Worm (Caenorhabditis elegans) whole organism, mixed stage, embryonic: ENCODE data around the gene slo-2.

ENCODE experiments used
- M03D4.4 ChIP-seq: sonication (generic microtip); optimal IDR thresholded peaks from 2 replicates; lab custom pipeline; 2017; ENCODE audit warnings: mild to moderate bottlenecking, missing genetic modification characterization, missing compliant biosample characterization
- bed-3 ChIP-seq: fragments of 200-800 bp; sonication (Bioruptor generic); optimal IDR thresholded peaks from 3 replicates; lab custom pipeline; 2018; ENCODE audit warnings: mild to moderate bottlenecking, missing genetic modification characterization, moderate library complexity, missing compliant biosample characterization
- blmp-1 ChIP-seq: fragments of 150-350 bp; optimal IDR thresholded peaks from 2 replicates; lab custom pipeline; 2014; ENCODE audit warnings: missing biosample characterization, missing genetic modification characterization
- ceh-43 ChIP-seq: fragments of 200-800 bp; sonication (Bioruptor generic); optimal IDR thresholded peaks from 2 replicates; lab custom pipeline; 2018; ENCODE audit warnings: mild to moderate bottlenecking, missing genetic modification characterization, moderate library complexity, missing compliant biosample characterization
- ceh-83 ChIP-seq: fragments of 200-800 bp; sonication (Bioruptor generic); optimal IDR thresholded peaks from 2 replicates; lab custom pipeline; 2018; ENCODE audit warnings: mild to moderate bottlenecking, missing genetic modification characterization, missing compliant biosample characterization
- ces-1 ChIP-seq: fragments of 150-350 bp; optimal IDR thresholded peaks from 2 replicates; lab custom pipeline; 2014; ENCODE audit warnings: missing biosample characterization, missing genetic modification reagents, missing genetic modification characterization
- cnd-1 ChIP-seq: fragments of 200-800 bp; sonication (Bioruptor generic); optimal IDR thresholded peaks from 2 replicates; lab custom pipeline; 2018; ENCODE audit warnings: mild to moderate bottlenecking, missing genetic modification characterization, missing compliant biosample characterization
- elt-3 ChIP-seq: fragments of 150-350 bp; optimal IDR thresholded peaks from 2 replicates; lab custom pipeline; 2014; ENCODE audit warnings: missing biosample characterization, missing genetic modification characterization
- flh-1 ChIP-seq: fragments of 200-800 bp; sonication (Bioruptor generic); optimal IDR thresholded peaks from 2 replicates; lab custom pipeline; 2018; ENCODE audit warnings: mild to moderate bottlenecking, missing genetic modification characterization, moderate library complexity, missing compliant biosample characterization
- ham-2 ChIP-seq: fragments of 200-800 bp; sonication (Bioruptor generic); optimal IDR thresholded peaks from 2 replicates; lab custom pipeline; 2018; ENCODE audit warnings: mild to moderate bottlenecking, missing genetic modification characterization, missing compliant biosample characterization
- hlh-1 ChIP-seq: fragments of 150-350 bp; optimal IDR thresholded peaks from 2 replicates; lab custom pipeline; 2014; ENCODE audit warnings: missing biosample characterization, missing genetic modification reagents, missing genetic modification characterization
- lin-13 ChIP-seq: fragments of 150-350 bp; optimal IDR thresholded peaks from 2 replicates; lab custom pipeline; 2014; ENCODE audit warnings: missing biosample characterization, missing genetic modification characterization
- lin-32 ChIP-seq: fragments of 200-800 bp; sonication (Bioruptor generic); optimal IDR thresholded peaks from 2 replicates; lab custom pipeline; 2018; ENCODE audit warnings: mild to moderate bottlenecking, missing genetic modification characterization, missing compliant biosample characterization
- lsy-2 ChIP-seq: fragments of 150-350 bp; optimal IDR thresholded peaks from 2 replicates; lab custom pipeline; 2014; ENCODE audit warnings: missing biosample characterization, missing genetic modification characterization
- mab-5 ChIP-seq: fragments of 150-350 bp; optimal IDR thresholded peaks from 2 replicates; lab custom pipeline; 2014; ENCODE audit warnings: missing biosample characterization, missing genetic modification characterization
- mep-1 ChIP-seq: fragments of 150-350 bp; optimal IDR thresholded peaks from 2 replicates; lab custom pipeline; 2017; ENCODE audit warnings: missing biosample characterization, missing genetic modification reagents, missing genetic modification characterization, inconsistent platforms
- nhr-12 ChIP-seq: fragments of 150-350 bp; optimal IDR thresholded peaks from 2 replicates; lab custom pipeline; 2014; ENCODE audit warnings: missing biosample characterization, missing genetic modification characterization
- nhr-2 ChIP-seq: fragments of 150-350 bp; optimal IDR thresholded peaks from 2 replicates; lab custom pipeline; 2014; ENCODE audit warnings: missing biosample characterization, missing genetic modification characterization
- nhr-28 ChIP-seq: fragments of 150-350 bp; optimal IDR thresholded peaks from 2 replicates; lab custom pipeline; 2014; ENCODE audit warnings: missing biosample characterization, missing genetic modification characterization
- nhr-76 ChIP-seq: sonication (generic microtip); optimal IDR thresholded peaks from 2 replicates; lab custom pipeline; 2017; ENCODE audit warnings: missing biosample characterization, missing genetic modification characterization
- pha-4 ChIP-seq: fragments of 150-350 bp; optimal IDR thresholded peaks from 2 replicates; lab custom pipeline; 2018; ENCODE audit warnings: missing biosample characterization, missing genetic modification reagents, missing genetic modification characterization
- sem-2 ChIP-seq: fragments of 200-800 bp; sonication (Bioruptor generic); optimal IDR thresholded peaks from 2 replicates; lab custom pipeline; 2018; ENCODE audit warnings: mild to moderate bottlenecking, missing genetic modification characterization, missing compliant biosample characterization
- snpc-4 ChIP-seq: fragments of 150-350 bp; optimal IDR thresholded peaks from 2 replicates; lab custom pipeline; 2014; ENCODE audit warnings: missing biosample characterization, missing genetic modification characterization
- sptf-1 ChIP-seq: sonication (generic microtip); optimal IDR thresholded peaks from 2 replicates; lab custom pipeline; 2017; ENCODE audit warnings: mild to moderate bottlenecking, missing genetic modification characterization, moderate library complexity, missing compliant biosample characterization
- tbx-8 ChIP-seq: fragments of 200-800 bp; sonication (Bioruptor generic); optimal IDR thresholded peaks from 2 replicates; lab custom pipeline; 2018; ENCODE audit warnings: mild to moderate bottlenecking, missing genetic modification characterization, moderate library complexity, missing compliant biosample characterization
- unc-120 ChIP-seq: sonication (generic microtip); optimal IDR thresholded peaks from 2 replicates; lab custom pipeline; 2017; ENCODE audit warnings: missing genetic modification characterization, missing compliant biosample characterization; ENCODE audit not compliant: poor library complexity, severe bottlenecking
- unc-39 ChIP-seq: fragments of 150-350 bp; optimal IDR thresholded peaks from 2 replicates; lab custom pipeline; 2014; ENCODE audit warnings: missing biosample characterization, missing genetic modification characterization
- unc-62 ChIP-seq: fragments of 150-350 bp; optimal IDR thresholded peaks from 2 replicates; lab custom pipeline; 2014; ENCODE audit warnings: missing biosample characterization, missing genetic modification reagents, missing genetic modification characterization
- ztf-11 ChIP-seq: fragments of 150-350 bp; optimal IDR thresholded peaks from 2 replicates; lab custom pipeline; 2014; ENCODE audit warnings: missing biosample characterization, missing genetic modification characterization

Gene slo-2

ce11 chrX:11411675-11412074, 5.9 kb upstream of the slo-2 start:
- TF ChIP-seq unc-39 (no peak), cnd-1 (tag; lab: Kevin White, UChicago) (no peak)

DNA sequence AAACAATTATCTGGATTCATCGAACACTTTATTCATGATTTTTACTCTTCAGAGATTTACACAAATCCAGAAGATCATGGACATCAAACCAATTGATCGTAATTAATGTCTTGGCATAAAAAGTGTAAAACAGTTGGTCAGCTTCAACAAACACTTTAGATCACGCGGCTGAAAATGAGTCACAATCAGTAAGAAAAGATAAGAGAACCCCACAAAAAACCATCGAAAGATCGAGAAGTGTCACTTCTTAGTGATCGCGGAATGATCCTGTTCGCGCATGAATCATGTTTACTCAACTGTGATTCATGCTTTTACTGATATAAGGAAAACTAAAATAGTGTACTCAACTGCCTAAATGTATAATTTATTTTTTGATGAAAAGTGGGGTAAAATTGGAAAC, 3.7 kb upstream of the slo-2 start:
- no peak for TF ChIP-seq elt-3 (tag; lab: Kevin White, UChicago)
- TF ChIP-seq sptf-1 (tag; lab: Kevin White, UChicago): no peak
- TF ChIP-seq nhr-2 (tag; lab: Kevin White, UChicago): no peak
- TF ChIP-seq nhr-28 (tag; lab: Kevin White, UChicago): no peak
- no peak for TF ChIP-seq snpc-4
- TF ChIP-seq ham-2 (GFP tag; lab: Kevin White, UChicago): no peak
- no peak for TF ChIP-seq blmp-1 (tag; lab: Kevin White, UChicago)
- TF ChIP-seq unc-62 (GFP tag; lab: Kevin White, UChicago): no peak
- no peak for TF ChIP-seq unc-120 (tag; lab: Kevin White, UChicago)

- no peak for TF ChIP-seq nhr-76 (tag; lab: Kevin White, UChicago)
- TF ChIP-seq sem-2 (GFP tag; lab: Kevin White, UChicago): no peak
- TF ChIP-seq pha-4 (tag; lab: Kevin White, UChicago): no peak
- TF ChIP-seq bed-3 (GFP tag; lab: Kevin White, UChicago): no peak
- TF ChIP-seq tbx-8 (GFP tag; lab: Kevin White, UChicago): no peak
- no peak for TF ChIP-seq nhr-12 (tag; lab: Kevin White, UChicago)
- no peak for TF ChIP-seq blmp-1 (tag; lab: Kevin White, UChicago)
- no peak for TF ChIP-seq lin-13 (tag; lab: Kevin White, UChicago)
- no peak for TF ChIP-seq mab-5 (tag; lab: Kevin White, UChicago)
- TF ChIP-seq hlh-1 (tag; lab: Kevin White, UChicago): no peak
- no peak for TF ChIP-seq ceh-83 (GFP tag; lab: Kevin White, UChicago)
- no peak for TF ChIP-seq nhr-2 (tag; lab: Kevin White, UChicago)
- no peak for TF ChIP-seq unc-39
- TF ChIP-seq elt-3 (tag; lab: Kevin White, UChicago): no peak
These were observed 2.1 kb upstream of the slo-2 start, which contains the start of gene F08B12.4 for ce11 chrX:11407682-11408335. Gene F08B12.4, minus strand, starts transcription at chrX:11407732.

DNA sequence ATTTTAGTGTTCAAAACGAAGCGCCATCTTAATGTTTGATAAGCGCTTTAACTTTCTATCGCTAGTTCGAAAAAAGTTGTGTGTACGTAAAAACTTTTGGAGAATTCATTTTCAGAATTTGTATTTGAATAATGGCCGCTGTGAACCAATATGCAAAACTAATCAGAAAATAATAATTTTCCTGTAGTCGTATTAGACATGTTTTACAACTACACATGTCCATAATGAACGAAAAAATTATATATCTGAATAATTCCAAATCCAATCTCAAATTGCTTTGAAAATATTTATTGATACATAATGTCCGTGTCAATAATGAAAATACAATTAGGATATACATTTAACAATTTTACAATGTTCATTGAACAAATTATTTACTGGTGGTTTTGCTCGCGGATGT, 1.1 kb upstream of the slo-2 start:
- TF ChIP-seq ceh-43 (GFP tag; lab: Kevin White, UChicago) (no peak), snpc-4 (no peak), mep-1 (tag; lab: Kevin White, UChicago) (no peak), unc-62 (GFP tag; lab: Kevin White, UChicago) (no peak)
- TF ChIP-seq, all 35 proteins: peak for 0

ce11 chrX:11400467-11401184, 5.1 kb downstream of the slo-2 start:
- no peak for TF ChIP-seq nhr-28 (tag; lab: Kevin White, UChicago)
- TF ChIP-seq mep-1 (tag; lab: Kevin White, UChicago): no peak
- no peak for TF ChIP-seq ceh-43 (GFP tag; lab: Kevin White, UChicago)
- no peak for TF ChIP-seq nhr-76 (tag; lab: Kevin White, UChicago)
- no peak for TF ChIP-seq mab-5 (tag; lab: Kevin White, UChicago)
- no peak for TF ChIP-seq lin-32 (GFP tag; lab: Kevin White, UChicago)
- TF ChIP-seq ces-1 (GFP tag; lab: Kevin White, UChicago): no peak
- TF ChIP-seq M03D4.4 (tag; lab: Kevin White, UChicago): no peak
- no peak for TF ChIP-seq flh-1 (GFP tag; lab: Kevin White, UChicago)
- no peak for TF ChIP-seq lsy-2
- TF ChIP-seq ztf-11 (tag; lab: Kevin White, UChicago): no peak
- no peak for TF ChIP-seq lin-13 (tag; lab: Kevin White, UChicago)
